Fruit fly (Drosophila melanogaster) whole organism, embryonic: ENCODE results near the gene CG10137.
A peak's percentile ranks its signal among the peaks of the same experiment; 100 is the strongest.

Source experiments
- Bdp1 ChIP-seq: fragments of 200-800 bp; sonication (Bioruptor generic); optimal IDR thresholded peaks from 3 replicates; lab custom pipeline; 2016; ENCODE audit warnings: missing biosample characterization, missing genetic modification characterization
- CG10274 ChIP-seq: fragments of 200-800 bp; sonication (Bioruptor generic); optimal IDR thresholded peaks from 3 replicates; lab custom pipeline; 2017; ENCODE audit warnings: missing biosample characterization, mild to moderate bottlenecking, missing genetic modification characterization
- CG10959 ChIP-seq: fragments of 200-800 bp; sonication (Bioruptor generic); IDR thresholded peaks from 2 replicates; pipeline ENCODE4 v1.3.6; 2022; ENCODE audit warnings: missing biosample characterization, missing genetic modification characterization
- CG12071 ChIP-seq: fragments of 200-800 bp; sonication (Bioruptor generic); optimal IDR thresholded peaks from 3 replicates; lab custom pipeline; 2018; ENCODE audit warnings: missing biosample characterization, mild to moderate bottlenecking, missing genetic modification characterization
- CG12104 ChIP-seq: fragments of 200-800 bp; sonication (Bioruptor generic); optimal IDR thresholded peaks from 3 replicates; lab custom pipeline; 2016; ENCODE audit warnings: missing biosample characterization, missing genetic modification characterization
- CG12391 ChIP-seq: fragments of 200-800 bp; sonication (Bioruptor generic); optimal IDR thresholded peaks from 3 replicates; lab custom pipeline; 2018; ENCODE audit warnings: missing biosample characterization, mild to moderate bottlenecking, missing genetic modification characterization, moderate library complexity
- CG12942 ChIP-seq: fragments of 200-800 bp; sonication (Bioruptor generic); optimal IDR thresholded peaks from 3 replicates; lab custom pipeline; 2016; ENCODE audit warnings: missing biosample characterization, missing genetic modification characterization
- CG14965 ChIP-seq: fragments of 200-800 bp; sonication (Bioruptor generic); optimal IDR thresholded peaks from 2 replicates; lab custom pipeline; 2016; ENCODE audit warnings: missing biosample characterization, missing genetic modification characterization, borderline replicate concordance
- CG16813 ChIP-seq: fragments of 200-800 bp; sonication (Bioruptor generic); IDR thresholded peaks from 3 replicates; pipeline ENCODE4 v1.3.6; 2022; ENCODE audit warnings: missing biosample characterization, missing genetic modification characterization; ENCODE audit not compliant: partially characterized antibody
- CG17186 ChIP-seq: fragments of 200-800 bp; sonication (Bioruptor generic); optimal IDR thresholded peaks from 3 replicates; lab custom pipeline; 2017; ENCODE audit warnings: missing biosample characterization, missing genetic modification reagents, missing genetic modification characterization
- CG2116 ChIP-seq: fragments of 200-800 bp; sonication (Bioruptor generic); optimal IDR thresholded peaks from 3 replicates; lab custom pipeline; 2018; ENCODE audit warnings: missing biosample characterization, mild to moderate bottlenecking, missing genetic modification characterization
- CG2712 ChIP-seq: fragments of 200-800 bp; optimal IDR thresholded peaks from 3 replicates; lab custom pipeline; 2019; ENCODE audit warnings: missing biosample characterization, mild to moderate bottlenecking, missing genetic modification characterization, moderate library complexity
- CG3065 ChIP-seq: fragments of 200-800 bp; sonication (Bioruptor generic); optimal IDR thresholded peaks from 2 replicates; lab custom pipeline; 2016; ENCODE audit warnings: missing biosample characterization, missing genetic modification characterization
- CG31441 ChIP-seq: fragments of 200-800 bp; sonication (Bioruptor generic); IDR thresholded peaks from 2 replicates; pipeline ENCODE4 v1.3.6; 2022; ENCODE audit warnings: missing biosample characterization, missing genetic modification characterization
- CG34224 ChIP-seq: fragments of 200-800 bp; sonication (Bioruptor generic); IDR thresholded peaks from 3 replicates; pipeline ENCODE4 v1.3.6; 2022; ENCODE audit warnings: missing biosample characterization, missing genetic modification characterization; ENCODE audit not compliant: partially characterized antibody
- CG4282 ChIP-seq: fragments of 200-800 bp; sonication (Bioruptor generic); optimal IDR thresholded peaks from 2 replicates; lab custom pipeline; 2016; ENCODE audit warnings: missing biosample characterization, missing genetic modification characterization
- CG4360 ChIP-seq: fragments of 200-800 bp; sonication (Bioruptor generic); IDR thresholded peaks from 2 replicates; pipeline ENCODE4 v1.3.6; 2022; ENCODE audit warnings: missing biosample characterization, missing genetic modification characterization
- CG8089 ChIP-seq: fragments of 200-800 bp; sonication (Bioruptor generic); optimal IDR thresholded peaks from 3 replicates; lab custom pipeline; 2016; ENCODE audit warnings: missing biosample characterization, missing genetic modification characterization
- CkIIα-i1 ChIP-seq: fragments of 200-800 bp; sonication (Bioruptor generic); IDR thresholded peaks from 2 replicates; pipeline ENCODE4 v1.3.6; 2022; ENCODE audit warnings: missing biosample characterization, missing genetic modification characterization
- CoRest ChIP-seq: fragments of 200-800 bp; sonication (Bioruptor generic); optimal IDR thresholded peaks from 3 replicates; lab custom pipeline; 2018; ENCODE audit warnings: missing biosample characterization, mild to moderate bottlenecking, missing genetic modification characterization, moderate library complexity
- Dll ChIP-seq: fragments of 200-800 bp; sonication (Bioruptor generic); IDR thresholded peaks from 4 replicates; pipeline ENCODE4 v1.3.6; 2022; ENCODE audit warnings: missing biosample characterization, missing genetic modification characterization; ENCODE audit not compliant: partially characterized antibody
- Doc3 ChIP-seq: fragments of 200-800 bp; sonication (Bioruptor generic); IDR thresholded peaks from 3 replicates; pipeline ENCODE4 v1.3.6; 2022; ENCODE audit warnings: missing biosample characterization, missing genetic modification characterization; ENCODE audit not compliant: partially characterized antibody
- Fer2 ChIP-seq: fragments of 200-800 bp; sonication (Bioruptor generic); optimal IDR thresholded peaks from 2 replicates; lab custom pipeline; 2018; ENCODE audit warnings: missing biosample characterization, mild to moderate bottlenecking, missing genetic modification characterization, moderate library complexity
- HHEX ChIP-seq: fragments of 200-800 bp; sonication (Bioruptor generic); optimal IDR thresholded peaks from 3 replicates; lab custom pipeline; 2017; ENCODE audit warnings: missing biosample characterization, mild to moderate bottlenecking, missing genetic modification characterization, missing genetic modification reagents
- Lhr ChIP-seq: fragments of 200-800 bp; sonication (Bioruptor generic); optimal IDR thresholded peaks from 3 replicates; lab custom pipeline; 2017; ENCODE audit warnings: mild to moderate bottlenecking, missing biosample characterization, missing genetic modification reagents, missing genetic modification characterization
- MTF-1 ChIP-seq: fragments of 200-800 bp; sonication (Bioruptor generic); optimal IDR thresholded peaks from 2 replicates; lab custom pipeline; 2018; ENCODE audit warnings: missing biosample characterization, mild to moderate bottlenecking, missing genetic modification characterization, borderline replicate concordance
- NC2β ChIP-seq: fragments of 200-800 bp; sonication (Bioruptor generic); optimal IDR thresholded peaks from 2 replicates; lab custom pipeline; 2016; ENCODE audit warnings: missing biosample characterization, missing genetic modification characterization
- Poxn ChIP-seq: fragments of 200-800 bp; sonication (Bioruptor generic); IDR thresholded peaks from 2 replicates; pipeline ENCODE4 v1.3.6; 2022; ENCODE audit warnings: missing biosample characterization, missing genetic modification characterization
- Sox100B ChIP-seq: fragments of 200-800 bp; sonication (Bioruptor generic); optimal IDR thresholded peaks from 3 replicates; lab custom pipeline; 2018; ENCODE audit warnings: missing biosample characterization, mild to moderate bottlenecking, missing genetic modification characterization
- Stat92E ChIP-seq, 3 experiments: fragments of >200 bp in 2 of 3; fragments of 200-800 bp in 1 of 3; sonication (Bioruptor generic) in 1 of 3; optimal IDR thresholded peaks; 2 replicates each; lab custom pipeline; 2017 to 2019; ENCODE audit warnings: missing biosample characterization in 3 of 3, missing genetic modification characterization in 3 of 3, mild to moderate bottlenecking in 1 of 3, moderate library complexity in 1 of 3
- Trl ChIP-seq, 3 experiments: fragments of >200 bp in 2 of 3; fragments of 200-800 bp in 1 of 3; sonication (Bioruptor generic) in 1 of 3; optimal IDR thresholded peaks; 2 replicates in 1 of 3; 3 replicates in 2 of 3; lab custom pipeline; 2016 to 2017; ENCODE audit warnings: missing biosample characterization in 1 of 3, missing genetic modification characterization in 1 of 3
- Vsx1 ChIP-seq: fragments of 200-800 bp; sonication (Bioruptor generic); optimal IDR thresholded peaks from 2 replicates; lab custom pipeline; 2017; ENCODE audit warnings: missing biosample characterization, mild to moderate bottlenecking, missing genetic modification characterization, missing genetic modification reagents
- YL-1 ChIP-seq: fragments of 200-800 bp; sonication (Bioruptor generic); optimal IDR thresholded peaks from 3 replicates; lab custom pipeline; 2017; ENCODE audit warnings: missing biosample characterization, mild to moderate bottlenecking, missing genetic modification characterization
- ara ChIP-seq: fragments of 200-800 bp; sonication (Bioruptor generic); IDR thresholded peaks from 2 replicates; pipeline ENCODE4 v1.3.6; 2022; ENCODE audit warnings: missing biosample characterization, missing genetic modification characterization
- btn ChIP-seq: fragments of 200-800 bp; sonication (Bioruptor generic); optimal IDR thresholded peaks from 2 replicates; lab custom pipeline; 2016; ENCODE audit warnings: missing biosample characterization, missing genetic modification characterization
- cwo ChIP-seq: fragments of 200-800 bp; sonication (Bioruptor generic); optimal IDR thresholded peaks from 3 replicates; lab custom pipeline; 2017; ENCODE audit warnings: missing biosample characterization, missing genetic modification characterization, mild to moderate bottlenecking, moderate library complexity, missing genetic modification reagents
- dimm ChIP-seq: fragments of 200-800 bp; sonication (Bioruptor generic); IDR thresholded peaks from 2 replicates; pipeline ENCODE4 v1.3.6; 2022; ENCODE audit warnings: missing biosample characterization, missing genetic modification characterization
- dpn ChIP-seq, 2 experiments: fragments of 200-800 bp; sonication (Bioruptor generic); optimal IDR thresholded peaks; 3 replicates each; lab custom pipeline; 2016; ENCODE audit warnings: missing biosample characterization in 2 of 2, missing genetic modification characterization in 2 of 2
- ewg ChIP-seq: fragments of 200-800 bp; sonication (Bioruptor generic); optimal IDR thresholded peaks from 3 replicates; lab custom pipeline; 2017; ENCODE audit warnings: mild to moderate bottlenecking, missing biosample characterization, missing genetic modification reagents, missing genetic modification characterization
- fd96Cb ChIP-seq: fragments of 200-800 bp; sonication (Bioruptor generic); optimal IDR thresholded peaks from 2 replicates; lab custom pipeline; 2018; ENCODE audit warnings: missing biosample characterization, mild to moderate bottlenecking, missing genetic modification characterization, moderate library complexity
- h ChIP-seq: fragments of >200 bp; optimal IDR thresholded peaks from 2 replicates; lab custom pipeline; 2017
- ham ChIP-seq: fragments of 200-800 bp; sonication (Bioruptor generic); IDR thresholded peaks from 2 replicates; pipeline ENCODE4 v1.3.6; 2022; ENCODE audit warnings: missing biosample characterization, missing genetic modification characterization
- jing ChIP-seq: fragments of 200-800 bp; sonication (Bioruptor generic); optimal IDR thresholded peaks from 2 replicates; lab custom pipeline; 2018; ENCODE audit warnings: missing biosample characterization, mild to moderate bottlenecking, missing genetic modification characterization
- kni ChIP-seq: fragments of 200-800 bp; sonication (Bioruptor generic); optimal IDR thresholded peaks from 3 replicates; lab custom pipeline; 2017; ENCODE audit warnings: mild to moderate bottlenecking, missing biosample characterization, missing genetic modification reagents, missing genetic modification characterization
- pb ChIP-seq: fragments of 200-800 bp; sonication (Bioruptor generic); optimal IDR thresholded peaks from 3 replicates; lab custom pipeline; 2016; ENCODE audit warnings: missing biosample characterization, missing genetic modification characterization
- pho ChIP-seq: fragments of 200-800 bp; sonication (Bioruptor generic); optimal IDR thresholded peaks from 2 replicates; lab custom pipeline; 2016; ENCODE audit warnings: missing biosample characterization, missing genetic modification characterization
- phol ChIP-seq: fragments of 200-800 bp; sonication (Bioruptor generic); optimal IDR thresholded peaks from 3 replicates; lab custom pipeline; 2018; ENCODE audit warnings: missing biosample characterization, mild to moderate bottlenecking, missing genetic modification characterization, moderate library complexity
- zen2 ChIP-seq: fragments of 200-800 bp; sonication (Bioruptor generic); IDR thresholded peaks from 3 replicates; pipeline ENCODE4 v1.3.6; 2022; ENCODE audit warnings: missing biosample characterization, missing genetic modification characterization; ENCODE audit not compliant: partially characterized antibody
- zfh1 ChIP-seq: fragments of 200-800 bp; sonication (Bioruptor generic); IDR thresholded peaks from 3 replicates; pipeline ENCODE4 v1.3.6; 2022; ENCODE audit warnings: missing biosample characterization, missing genetic modification characterization

The CG10137 gene

dm6 chr2L:19576299-19576971 is 49.9 kb downstream of the CG10137 start (continued):
- TF ChIP-seq CG2712 (tag; lab: Kevin White, UChicago), result no peak
- no peak for TF ChIP-seq zfh1
- peak; percentile 11 for TF ChIP-seq CG12071 (GFP tag; lab: Kevin White, UChicago)
- no peak for TF ChIP-seq CG31441
- no peak for TF ChIP-seq CG16813 (GFP tag; lab: Robert Waterston, UW)
- TF ChIP-seq Stat92E (GFP tag; optimal IDR thresholded peaks at IDR 0.05; lab: Kevin White, UChicago), result peak in 1 of 3 experiments; percentile 93
- no peak for TF ChIP-seq dpn (GFP tag; optimal IDR thresholded peaks at IDR 0.05; lab: Kevin White, UChicago)
- peak; percentile 2 for TF ChIP-seq CG4282 (GFP tag; lab: Kevin White, UChicago)
- TF ChIP-seq pho, result no peak
- no peak for TF ChIP-seq ara
- peak; percentile 21 for TF ChIP-seq Sox100B
- no peak for TF ChIP-seq CkIIα-i1 (GFP tag; lab: Robert Waterston, UW)
- no peak for TF ChIP-seq Poxn
- TF ChIP-seq ham (GFP tag; lab: Robert Waterston, UW), result no peak
- no peak for TF ChIP-seq Vsx1 (GFP tag; lab: Kevin White, UChicago)
- no peak for TF ChIP-seq NC2β (GFP tag; lab: Kevin White, UChicago)
- no peak for TF ChIP-seq jing (GFP tag; lab: Kevin White, UChicago)
- no peak for TF ChIP-seq Doc3 (GFP tag; lab: Robert Waterston, UW)
- TF ChIP-seq kni (GFP tag; lab: Kevin White, UChicago), result peak; percentile 88
- no peak for TF ChIP-seq CG14965 (GFP tag; lab: Kevin White, UChicago)
- peak; percentile 48 to 77 for TF ChIP-seq Trl (optimal IDR thresholded peaks at IDR 0.05; lab: Kevin White, UChicago)
- no peak for TF ChIP-seq Trl (GFP tag; optimal IDR thresholded peaks at IDR 0.05; lab: Kevin White, UChicago)
- TF ChIP-seq CG17186 (GFP tag; lab: Kevin White, UChicago), result no peak
- TF ChIP-seq CG8089 (GFP tag; lab: Kevin White, UChicago), result no peak
- peak; percentile 62 for TF ChIP-seq phol (tag; lab: Kevin White, UChicago)
- no peak for TF ChIP-seq fd96Cb (tag; lab: Kevin White, UChicago)
- peak; percentile 38; the same call in 1 of the 3 replicates for TF ChIP-seq CG34224 (GFP tag; lab: Robert Waterston, UW)
- no peak for TF ChIP-seq pb (GFP tag; lab: Kevin White, UChicago)
- peak; percentile 3 for TF ChIP-seq btn (GFP tag; lab: Kevin White, UChicago)
- no peak for TF ChIP-seq dimm (GFP tag; lab: Robert Waterston, UW)
- no peak for TF ChIP-seq CG12104 (GFP tag; lab: Kevin White, UChicago)
- no peak for TF ChIP-seq HHEX (GFP tag; lab: Kevin White, UChicago)
- TF ChIP-seq Lhr (GFP tag; lab: Kevin White, UChicago), result no peak
- TF ChIP-seq YL-1 (GFP tag; lab: Kevin White, UChicago), result peak; percentile 18
- TF ChIP-seq cwo (GFP tag; lab: Kevin White, UChicago), result no peak
- TF ChIP-seq Fer2 (tag; lab: Kevin White, UChicago), result no peak
- TF ChIP-seq CG2116 (GFP tag; lab: Kevin White, UChicago), result peak; percentile 9
- no peak for TF ChIP-seq CG4360
- TF ChIP-seq Dll, result no peak
- TF ChIP-seq CG10274, result peak; percentile 13
- no peak for TF ChIP-seq CG12391 (tag; lab: Kevin White, UChicago)
- TF ChIP-seq h (lab: Kevin White, UChicago), result no peak
- TF ChIP-seq ewg (GFP tag; lab: Kevin White, UChicago), result peak; percentile 88
- TF ChIP-seq CG12942, result no peak
- TF ChIP-seq zen2 (GFP tag; lab: Robert Waterston, UW), result no peak
- no peak for TF ChIP-seq CoRest (tag; lab: Kevin White, UChicago)
- no peak for TF ChIP-seq MTF-1 (GFP tag; lab: Kevin White, UChicago)
- peak; percentile 83 for TF ChIP-seq CG3065
- no peak for TF ChIP-seq CG10959 (GFP tag; lab: Robert Waterston, UW)
- no peak for TF ChIP-seq Bdp1
